Fruit fly (Drosophila melanogaster) Kc167 (cell line): ENCODE results near the gene CG3088.

Source experiments
- Myc ChIP-seq: fragments of >200 bp; optimal IDR thresholded peaks from 2 replicates; lab custom pipeline; 2017; ENCODE audit warnings: missing external identifiers
- Sin3A ChIP-seq: fragments of >200 bp; optimal IDR thresholded peaks from 2 replicates; lab custom pipeline; 2018; ENCODE audit warnings: missing external identifiers
- h ChIP-seq: fragments of >200 bp; optimal IDR thresholded peaks from 3 replicates; lab custom pipeline; 2018; ENCODE audit warnings: missing external identifiers
- insv ChIP-seq: fragments of >200 bp; optimal IDR thresholded peaks from 3 replicates; lab custom pipeline; 2018; ENCODE audit warnings: missing external identifiers
- psq ChIP-seq: fragments of >200 bp; optimal IDR thresholded peaks from 2 replicates; lab custom pipeline; 2017; ENCODE audit warnings: missing external identifiers
- ttk ChIP-seq: sonication (Bioruptor generic); optimal IDR thresholded peaks from 2 replicates; lab custom pipeline; 2017; ENCODE audit warnings: missing external identifiers

Gene CG3088

DNA sequence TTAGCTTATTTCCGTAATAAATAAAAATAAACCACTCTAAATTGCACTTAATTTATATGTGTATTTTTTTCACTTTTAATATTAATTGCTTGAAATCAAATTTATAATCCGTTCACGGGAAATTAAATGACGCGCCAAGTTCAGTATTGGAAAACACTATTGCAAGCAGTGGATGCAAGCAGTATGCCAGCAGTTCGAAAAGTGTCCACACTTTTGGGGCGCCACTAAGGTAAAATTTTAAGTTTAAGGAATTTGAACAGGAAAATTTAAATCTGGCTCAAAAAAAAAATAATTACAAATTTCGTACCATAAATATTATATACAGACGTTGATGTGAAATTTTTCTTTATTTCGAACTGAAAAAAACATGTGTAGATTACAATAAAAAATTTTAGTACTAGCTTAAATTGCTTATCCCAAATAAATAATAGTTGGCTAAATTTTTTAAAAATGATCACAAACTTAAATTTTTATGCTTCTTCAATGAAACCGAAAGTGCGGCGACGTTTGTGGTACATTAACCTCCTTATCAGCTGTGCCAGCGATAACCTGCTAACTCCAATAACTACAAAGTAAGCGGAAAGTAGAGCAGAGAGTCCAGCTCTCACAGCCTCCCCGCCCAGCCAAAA, 12.9 kb upstream of the CG3088 start:
- TF ChIP-seq psq (no peak), ttk (lab: Kevin White, UChicago) (no peak), insv (lab: Kevin White, UChicago) (no peak), Sin3A (lab: Kevin White, UChicago) (no peak), h (lab: Kevin White, UChicago) (no peak), Myc (no peak)

- TF ChIP-seq insv (lab: Kevin White, UChicago) = no peak
- TF ChIP-seq Myc = no peak
- no peak for TF ChIP-seq h (lab: Kevin White, UChicago)
- no peak for TF ChIP-seq psq
- TF ChIP-seq Sin3A (lab: Kevin White, UChicago) = no peak
Measured at dm6 chr3L:9598688-9599087, 2.4 kb downstream of the CG3088 start, which contains the start of gene CG3222. Gene CG3222 (plus strand): TSS chr3L:9598988.

- TF ChIP-seq ttk (lab: Kevin White, UChicago) = no peak
- TF ChIP-seq psq = no peak
- TF ChIP-seq Sin3A (lab: Kevin White, UChicago) = no peak
- TF ChIP-seq Myc = no peak
- no peak for TF ChIP-seq h (lab: Kevin White, UChicago)
- no peak for TF ChIP-seq insv (lab: Kevin White, UChicago)
Measured at dm6 chr3L:9597464-9597863, 3.7 kb downstream of the CG3088 start, which contains the start of gene Tmc. Gene Tmc (plus strand): TSS chr3L:9597764.

DNA sequence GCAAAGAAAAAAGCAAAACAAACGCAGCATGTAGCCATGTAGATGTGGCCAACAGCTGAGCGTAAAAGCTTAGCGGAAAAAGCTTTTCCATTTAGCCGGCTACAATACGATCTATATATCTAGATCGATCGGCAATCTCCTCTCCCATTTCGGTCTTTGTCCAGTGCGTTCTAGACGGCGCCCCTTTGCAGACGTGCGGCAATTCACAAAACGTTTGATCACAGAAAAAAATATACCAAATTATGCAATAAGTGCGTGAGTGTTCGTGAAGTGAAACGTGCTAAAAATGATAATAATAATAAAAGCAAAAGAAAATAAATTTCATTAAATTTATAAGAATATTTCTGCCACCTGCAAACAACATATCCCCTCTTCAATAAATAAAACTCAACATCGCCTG, 17.7 kb downstream of the CG3088 start:
- TF ChIP-seq ttk (lab: Kevin White, UChicago) (no peak), Sin3A (lab: Kevin White, UChicago) (no peak), h (lab: Kevin White, UChicago) (no peak), Myc (no peak), insv (lab: Kevin White, UChicago) (no peak), psq (no peak)

dm6 chr3L:9571629-9572028, 29.5 kb downstream of the CG3088 start:
- TF ChIP-seq h (lab: Kevin White, UChicago) = no peak

dm6 chr3L:9569849-9570248, 31.3 kb downstream of the CG3088 start:
- TF ChIP-seq h (lab: Kevin White, UChicago) (no peak), insv (lab: Kevin White, UChicago) (no peak), Myc (no peak), Sin3A (lab: Kevin White, UChicago) (no peak), psq (no peak), ttk (lab: Kevin White, UChicago) (no peak)

DNA sequence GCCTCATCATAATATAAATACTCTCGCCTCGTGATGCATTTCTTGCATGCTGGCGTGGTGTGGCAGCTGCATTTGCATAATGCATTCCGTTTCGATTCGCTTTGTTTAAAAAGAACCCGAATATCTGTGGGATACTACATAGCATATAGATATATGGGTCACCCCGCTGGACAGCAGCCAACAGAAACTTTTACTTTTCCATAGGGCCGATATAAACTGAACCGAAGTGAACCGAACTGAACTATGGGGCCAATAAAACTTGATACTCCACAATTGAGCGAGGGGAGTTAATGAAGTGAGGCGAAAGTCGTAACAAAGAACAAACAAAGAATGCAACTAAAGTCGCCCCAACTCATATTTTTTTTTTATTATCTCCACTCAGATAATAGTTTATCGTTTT, 31.9 kb downstream of the CG3088 start:
- no peak for TF ChIP-seq Sin3A (lab: Kevin White, UChicago)
- no peak for TF ChIP-seq h (lab: Kevin White, UChicago)
- no peak for TF ChIP-seq psq
- TF ChIP-seq ttk (lab: Kevin White, UChicago) = no peak
- TF ChIP-seq Myc = no peak
- TF ChIP-seq insv (lab: Kevin White, UChicago) = no peak

dm6 chr3L:9567748-9568147, 33.4 kb downstream of the CG3088 start:
- no peak for TF ChIP-seq Sin3A (lab: Kevin White, UChicago)
- TF ChIP-seq psq = no peak
- no peak for TF ChIP-seq h (lab: Kevin White, UChicago)
- TF ChIP-seq Myc = no peak
- no peak for TF ChIP-seq ttk (lab: Kevin White, UChicago)
- TF ChIP-seq insv (lab: Kevin White, UChicago) = no peak

dm6 chr3L:9566849-9567248, 34.3 kb downstream of the CG3088 start:
- TF ChIP-seq insv (lab: Kevin White, UChicago) (no peak), h (lab: Kevin White, UChicago) (no peak), psq (no peak), ttk (lab: Kevin White, UChicago) (no peak), Myc (no peak), Sin3A (lab: Kevin White, UChicago) (no peak)

- TF ChIP-seq Myc (no peak), insv (lab: Kevin White, UChicago) (no peak), Sin3A (lab: Kevin White, UChicago) (no peak)
Measured at dm6 chr3L:9559040-9559439, 42.1 kb downstream of the CG3088 start.

DNA sequence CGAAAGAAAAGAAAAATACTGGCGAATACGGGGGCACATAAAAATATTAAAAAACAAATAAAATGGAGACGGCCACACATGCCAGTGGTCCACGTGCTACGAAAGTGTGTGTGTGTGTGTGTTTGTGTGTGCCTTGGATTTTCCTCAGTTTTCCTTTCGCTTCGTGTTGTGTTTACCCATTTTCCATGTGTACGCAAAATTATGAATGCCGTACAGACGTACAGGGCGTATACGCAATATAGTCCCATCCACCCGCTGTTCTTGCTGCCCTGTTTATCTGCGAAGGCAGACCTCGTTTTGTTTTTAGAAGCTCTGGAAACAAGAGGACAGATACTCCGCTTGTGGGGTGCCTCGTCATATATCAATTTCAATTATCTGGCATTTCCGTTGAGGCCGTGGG, 44.5 kb downstream of the CG3088 start:
- TF ChIP-seq Sin3A (lab: Kevin White, UChicago) (no peak), h (lab: Kevin White, UChicago) (no peak), Myc (no peak), psq (no peak), insv (lab: Kevin White, UChicago) (no peak), ttk (lab: Kevin White, UChicago) (no peak)

DNA sequence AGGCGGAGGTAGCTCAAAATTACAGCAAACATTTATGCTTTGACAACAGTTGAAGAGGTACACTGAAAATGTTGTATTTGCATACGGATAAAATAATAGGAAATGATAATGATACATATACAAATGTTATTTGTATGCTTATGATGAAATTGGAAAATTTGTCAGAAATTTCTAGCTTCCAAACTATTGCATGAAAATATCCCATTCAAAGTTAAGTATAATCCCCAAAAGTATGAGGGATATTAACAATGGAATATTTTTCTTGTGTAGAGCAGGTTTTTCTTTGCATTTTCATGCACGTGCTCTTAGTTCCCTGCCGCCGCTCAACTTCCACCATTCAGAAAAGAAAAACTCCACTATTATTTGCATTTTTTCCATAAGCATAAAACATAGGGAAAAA, 46.1 kb downstream of the CG3088 start:
- TF ChIP-seq Sin3A (lab: Kevin White, UChicago) (no peak), psq (no peak), insv (lab: Kevin White, UChicago) (no peak), h (lab: Kevin White, UChicago) (no peak), ttk (lab: Kevin White, UChicago) (no peak), Myc (no peak)

dm6 chr3L:9552190-9552809, 48.8 kb downstream of the CG3088 start:
- TF ChIP-seq insv (lab: Kevin White, UChicago) (no peak), h (lab: Kevin White, UChicago) (no peak)
